Fruit fly (Drosophila melanogaster) whole organism, wandering third instar larva: Measurements from ENCODE around the gene CG16972.

Source experiments
- Abd-B ChIP-seq: fragments of >200 bp; optimal IDR thresholded peaks from 2 replicates; lab custom pipeline; 2017; ENCODE audit warnings: missing biosample characterization, missing genetic modification characterization
- CG9705 ChIP-seq: fragments of 200-800 bp; sonication (Bioruptor generic); optimal IDR thresholded peaks from 2 replicates; lab custom pipeline; 2018; ENCODE audit warnings: missing biosample characterization, mild to moderate bottlenecking, missing genetic modification characterization
- CrebA ChIP-seq: fragments of 200-800 bp; sonication (Bioruptor generic); optimal IDR thresholded peaks from 2 replicates; lab custom pipeline; 2016; ENCODE audit warnings: missing biosample characterization, mild to moderate bottlenecking, missing genetic modification characterization, borderline replicate concordance
- Dfd ChIP-seq: fragments of >200 bp; optimal IDR thresholded peaks from 2 replicates; lab custom pipeline; 2017; ENCODE audit warnings: missing biosample characterization, missing genetic modification characterization
- Dif ChIP-seq: fragments of 200-275, 200-300 bp; sonication (Bioruptor generic); optimal IDR thresholded peaks from 2 replicates; lab custom pipeline; 2018; ENCODE audit warnings: missing biosample characterization, missing genetic modification characterization; ENCODE audit not compliant: partially characterized antibody
- GATAd ChIP-seq: sonication (Bioruptor generic); optimal IDR thresholded peaks from 2 replicates; lab custom pipeline; 2016; ENCODE audit warnings: missing biosample characterization, missing genetic modification characterization
- HLH106 ChIP-seq: fragments of 200-800 bp; optimal IDR thresholded peaks from 3 replicates; lab custom pipeline; 2019; ENCODE audit warnings: missing biosample characterization, mild to moderate bottlenecking, missing genetic modification characterization, moderate library complexity
- Hnf4 ChIP-seq: fragments of 200-800 bp; sonication (Bioruptor generic); optimal IDR thresholded peaks from 2 replicates; lab custom pipeline; 2016; ENCODE audit warnings: missing biosample characterization, mild to moderate bottlenecking, missing genetic modification characterization
- Hr83 ChIP-seq: fragments of 200-300 bp; sonication (Bioruptor generic); optimal IDR thresholded peaks from 2 replicates; lab custom pipeline; 2016; ENCODE audit warnings: missing biosample characterization, mild to moderate bottlenecking, missing genetic modification characterization, moderate library complexity; ENCODE audit not compliant: poor library complexity, severe bottlenecking
- Jra ChIP-seq: sonication (Bioruptor generic); optimal IDR thresholded peaks from 2 replicates; lab custom pipeline; 2016; ENCODE audit warnings: missing biosample characterization, missing genetic modification characterization
- Mio ChIP-seq: sonication (Bioruptor generic); optimal IDR thresholded peaks from 2 replicates; lab custom pipeline; 2016; ENCODE audit warnings: missing biosample characterization, missing genetic modification characterization
- N ChIP-seq: fragments of >200 bp; optimal IDR thresholded peaks from 2 replicates; lab custom pipeline; 2018; ENCODE audit warnings: missing biosample characterization, missing external identifiers, missing genetic modification characterization
- OdsH ChIP-seq: fragments of 200-800 bp; sonication (Bioruptor generic); optimal IDR thresholded peaks from 2 replicates; lab custom pipeline; 2016; ENCODE audit warnings: missing biosample characterization, mild to moderate bottlenecking, missing genetic modification characterization
- Rel ChIP-seq, 2 experiments: fragments of 200-800 bp; sonication (Bioruptor generic) in 1 of 2; optimal IDR thresholded peaks; 2 replicates in 1 of 2; 3 replicates in 1 of 2; lab custom pipeline; 2016 to 2019; ENCODE audit warnings: mild to moderate bottlenecking in 2 of 2, missing biosample characterization in 2 of 2, missing genetic modification characterization in 2 of 2, moderate library complexity in 1 of 2
- Sp1 ChIP-seq: fragments of 200-800 bp; sonication (Bioruptor generic); optimal IDR thresholded peaks from 3 replicates; lab custom pipeline; 2019; ENCODE audit warnings: missing biosample characterization, mild to moderate bottlenecking, missing genetic modification characterization, moderate library complexity
- Vsx2 ChIP-seq: fragments of 200-300, 225-300 bp; sonication (Bioruptor generic); optimal IDR thresholded peaks from 2 replicates; lab custom pipeline; 2018; ENCODE audit warnings: missing biosample characterization, missing genetic modification characterization; ENCODE audit not compliant: partially characterized antibody
- br ChIP-seq: fragments of 200-800 bp; sonication (Bioruptor generic); optimal IDR thresholded peaks from 2 replicates; lab custom pipeline; 2016; ENCODE audit warnings: missing biosample characterization, missing genetic modification characterization
- brk ChIP-seq: fragments of 200-800 bp; sonication (Bioruptor generic); optimal IDR thresholded peaks from 2 replicates; lab custom pipeline; 2016; ENCODE audit warnings: missing biosample characterization, mild to moderate bottlenecking, missing genetic modification characterization
- dl ChIP-seq, 2 experiments: fragments of 175-275, 200-275 bp in 1 of 2; fragments of 200-275 bp in 1 of 2; sonication (Bioruptor generic); optimal IDR thresholded peaks; lab custom pipeline; 2018; ENCODE audit warnings: mild to moderate bottlenecking in 2 of 2, missing biosample characterization in 2 of 2, missing genetic modification characterization in 2 of 2, moderate library complexity in 2 of 2; ENCODE audit not compliant: partially characterized antibody in 2 of 2, insufficient read depth in 1 of 2
- dmrt93B ChIP-seq: fragments of 200-800 bp; sonication (Bioruptor generic); optimal IDR thresholded peaks from 2 replicates; lab custom pipeline; 2018; ENCODE audit warnings: missing biosample characterization, mild to moderate bottlenecking, missing genetic modification characterization
- dsf ChIP-seq: sonication (Bioruptor generic); optimal IDR thresholded peaks from 2 replicates; lab custom pipeline; 2016; ENCODE audit warnings: missing biosample characterization, missing genetic modification characterization, borderline replicate concordance
- ey ChIP-seq: fragments of 200-800 bp; sonication (Bioruptor generic); optimal IDR thresholded peaks from 2 replicates; lab custom pipeline; 2016; ENCODE audit warnings: missing biosample characterization, missing genetic modification characterization
- foxo ChIP-seq, 2 experiments: fragments of 200-800 bp; sonication (Bioruptor generic); optimal IDR thresholded peaks; 2 replicates in 1 of 2; 3 replicates in 1 of 2; lab custom pipeline; 2016 to 2017; ENCODE audit warnings: missing biosample characterization in 2 of 2, missing genetic modification characterization in 2 of 2
- fru ChIP-seq: fragments of 200-800 bp; sonication (Bioruptor generic); optimal IDR thresholded peaks from 3 replicates; lab custom pipeline; 2016; ENCODE audit warnings: missing biosample characterization, mild to moderate bottlenecking, missing genetic modification characterization
- h ChIP-seq: fragments of 200-800 bp; sonication (Bioruptor generic); optimal IDR thresholded peaks from 3 replicates; lab custom pipeline; 2016; ENCODE audit warnings: missing biosample characterization, mild to moderate bottlenecking, missing genetic modification characterization
- pan ChIP-seq: fragments of >200 bp; optimal IDR thresholded peaks from 2 replicates; lab custom pipeline; 2017
- psq ChIP-seq: fragments of 200-800 bp; sonication (Bioruptor generic); optimal IDR thresholded peaks from 3 replicates; lab custom pipeline; 2017; ENCODE audit warnings: missing biosample characterization, mild to moderate bottlenecking, missing genetic modification characterization, moderate library complexity
- rgr ChIP-seq: fragments of 200-800 bp; sonication (Bioruptor generic); optimal IDR thresholded peaks from 3 replicates; lab custom pipeline; 2016; ENCODE audit warnings: missing biosample characterization, mild to moderate bottlenecking, missing genetic modification characterization
- sage ChIP-seq: fragments of 200-800 bp; sonication (Bioruptor generic); optimal IDR thresholded peaks from 2 replicates; lab custom pipeline; 2016; ENCODE audit warnings: missing biosample characterization, mild to moderate bottlenecking, missing genetic modification characterization
- sv ChIP-seq: fragments of 200-800 bp; sonication (Bioruptor generic); optimal IDR thresholded peaks from 3 replicates; lab custom pipeline; 2016; ENCODE audit warnings: missing biosample characterization, missing genetic modification characterization
- tai ChIP-seq: sonication (Bioruptor generic); optimal IDR thresholded peaks from 2 replicates; lab custom pipeline; 2016; ENCODE audit warnings: missing biosample characterization, missing genetic modification characterization
- usp ChIP-seq: fragments of >200 bp; optimal IDR thresholded peaks from 2 replicates; lab custom pipeline; 2017; ENCODE audit warnings: missing biosample characterization, missing genetic modification characterization
- woc ChIP-seq: sonication (Bioruptor generic); optimal IDR thresholded peaks from 2 replicates; lab custom pipeline; 2016; ENCODE audit warnings: missing biosample characterization, mild to moderate bottlenecking, missing genetic modification characterization

CG16972 gene

DNA sequence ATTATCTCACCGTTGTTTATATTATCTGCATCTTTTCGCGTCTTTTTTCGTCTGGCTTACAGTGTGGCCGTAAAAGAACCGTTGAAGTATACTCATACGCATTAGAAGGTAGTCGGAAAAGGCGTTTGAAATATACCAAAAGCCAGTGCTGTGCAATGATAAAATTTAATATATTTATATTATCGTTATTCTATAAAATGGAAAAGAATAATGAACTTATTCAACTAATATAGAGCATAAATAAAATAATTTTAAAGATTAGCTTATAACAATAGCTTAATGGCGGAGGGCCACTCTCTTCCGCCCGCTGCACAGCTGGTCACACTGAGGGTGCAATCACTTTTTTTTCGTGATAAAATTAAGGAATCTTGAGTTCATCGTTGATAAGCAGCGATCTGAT, 11.2 kb downstream of the CG16972 start, which contains the start of the genes CG16974 and Edem2:
TSS of gene CG16974 (minus strand) at position 86 of the 400 bp plus-strand sequence.
TSS of gene Edem2 (plus strand) at position 308 of the 400 bp plus-strand sequence.
- TF ChIP-seq CrebA, result no peak
- no peak for TF ChIP-seq rgr
- peak in 1 of 2 experiments; percentile 88 for TF ChIP-seq foxo (GFP tag; optimal IDR thresholded peaks at IDR 0.05; lab: Kevin White, UChicago)
- no peak for TF ChIP-seq dsf (GFP tag; lab: Kevin White, UChicago)
- peak; percentile 49 for TF ChIP-seq Hr83 (GFP tag; lab: Kevin White, UChicago)
- TF ChIP-seq Rel (GFP tag; optimal IDR thresholded peaks at IDR 0.05; lab: Kevin White, UChicago), result no peak
- peak; percentile 72 for TF ChIP-seq Rel (tag; optimal IDR thresholded peaks at IDR 0.05; lab: Kevin White, UChicago)
- TF ChIP-seq brk (GFP tag; lab: Kevin White, UChicago), result no peak
- peak; percentile 58 for TF ChIP-seq CG9705 (GFP tag; lab: Kevin White, UChicago)
- peak; percentile 63 for TF ChIP-seq ey
- TF ChIP-seq psq (GFP tag; lab: Kevin White, UChicago), result peak; percentile 76
- peak; percentile 63 for TF ChIP-seq sv (GFP tag; lab: Kevin White, UChicago)
- peak; percentile 41 for TF ChIP-seq GATAd (GFP tag; lab: Kevin White, UChicago)
- TF ChIP-seq, all 38 proteins: peak for 8

DNA sequence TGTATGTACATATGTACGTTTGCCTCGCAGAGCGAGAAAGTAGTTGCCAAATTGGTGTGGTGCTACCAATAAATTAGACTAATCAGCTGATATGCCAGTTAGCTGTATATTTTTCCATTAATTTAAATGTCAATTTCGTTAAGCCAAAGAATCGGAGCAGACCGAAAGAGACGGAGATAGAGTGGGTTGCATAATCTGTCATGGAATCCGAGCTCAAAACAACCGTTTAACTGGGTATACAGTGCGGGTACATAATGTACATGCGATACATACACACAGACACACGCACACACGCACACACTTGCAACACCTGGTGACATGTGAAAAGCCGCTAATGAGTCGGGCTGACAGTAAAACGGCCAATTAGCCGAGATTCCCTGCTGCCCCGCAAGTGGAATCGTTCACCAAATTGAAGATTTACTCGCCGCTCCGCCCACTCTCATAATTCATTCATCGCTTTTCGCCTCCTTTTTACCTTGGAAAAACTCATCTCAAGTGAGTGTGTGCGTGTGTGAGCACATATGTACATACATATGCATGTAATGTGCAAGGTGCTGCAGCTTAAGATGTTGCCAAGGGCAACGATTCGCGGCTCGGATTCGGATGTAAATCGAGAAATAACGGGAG, 11.9 kb downstream of the CG16972 start:
- no peak for TF ChIP-seq OdsH (GFP tag; lab: Kevin White, UChicago)
- no peak for TF ChIP-seq sage (GFP tag; lab: Kevin White, UChicago)
- TF ChIP-seq Dfd (GFP tag; lab: Kevin White, UChicago), result no peak
- TF ChIP-seq Abd-B, result no peak
- TF ChIP-seq dmrt93B, result no peak
- TF ChIP-seq psq (GFP tag; lab: Kevin White, UChicago), result no peak
- no peak for TF ChIP-seq foxo (GFP tag; optimal IDR thresholded peaks at IDR 0.05; lab: Kevin White, UChicago)
- TF ChIP-seq N (GFP tag; lab: Kevin White, UChicago), result no peak
- no peak for TF ChIP-seq Jra (GFP tag; lab: Kevin White, UChicago)
- TF ChIP-seq Dif (GFP tag; lab: Kevin White, UChicago), result no peak
- TF ChIP-seq Hr83 (GFP tag; lab: Kevin White, UChicago), result no peak
- TF ChIP-seq pan, result no peak
- no peak for TF ChIP-seq Rel (GFP tag; optimal IDR thresholded peaks at IDR 0.05; lab: Kevin White, UChicago)
- TF ChIP-seq Rel (tag; optimal IDR thresholded peaks at IDR 0.05; lab: Kevin White, UChicago), result no peak
- TF ChIP-seq brk (GFP tag; lab: Kevin White, UChicago), result no peak
- TF ChIP-seq sv (GFP tag; lab: Kevin White, UChicago), result no peak
- no peak for TF ChIP-seq tai (GFP tag; lab: Kevin White, UChicago)
- TF ChIP-seq h (GFP tag; lab: Kevin White, UChicago), result no peak
- no peak for TF ChIP-seq Sp1
- TF ChIP-seq Mio, result no peak
- TF ChIP-seq dl (GFP tag; optimal IDR thresholded peaks at IDR 0.05; lab: Kevin White, UChicago; ENCODE audit: insufficient read depth in 1 of 2, partially characterized antibody in 2 of 2), result no peak

DNA sequence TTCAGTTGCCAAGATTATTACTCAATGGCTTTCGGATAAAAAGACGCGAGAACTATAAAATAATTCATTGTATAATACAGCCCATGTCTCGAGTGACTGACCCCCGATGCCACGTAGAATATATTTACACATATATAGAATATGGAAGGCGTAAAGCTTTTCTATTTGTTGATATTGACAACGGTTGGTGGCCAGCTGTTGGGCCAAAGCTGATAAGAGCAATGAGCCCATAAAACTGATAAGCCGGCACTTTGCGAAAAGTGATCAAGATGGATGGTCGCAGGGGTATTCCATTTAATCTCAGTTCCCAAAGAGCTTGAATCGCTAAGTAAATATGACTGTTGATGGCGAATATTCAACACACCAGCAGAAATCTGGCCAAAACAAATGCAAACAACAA, 12.6 kb downstream of the CG16972 start:
- TF ChIP-seq foxo (GFP tag; optimal IDR thresholded peaks at IDR 0.05; lab: Kevin White, UChicago), result peak in 1 of 2 experiments; percentile 12
- TF ChIP-seq h (GFP tag; lab: Kevin White, UChicago), result peak; percentile 43
- TF ChIP-seq dl (GFP tag; optimal IDR thresholded peaks at IDR 0.05; lab: Kevin White, UChicago; ENCODE audit: insufficient read depth in 1 of 2, partially characterized antibody in 2 of 2), result no peak
- no peak for TF ChIP-seq woc (GFP tag; lab: Kevin White, UChicago)
- TF ChIP-seq fru (GFP tag; lab: Kevin White, UChicago), result peak; percentile 56
- TF ChIP-seq br (GFP tag; lab: Kevin White, UChicago), result peak; percentile 11
- TF ChIP-seq pan, result no peak
- TF ChIP-seq Sp1, result peak; percentile 49
- peak; percentile 1 for TF ChIP-seq rgr
- TF ChIP-seq Rel (GFP tag; optimal IDR thresholded peaks at IDR 0.05; lab: Kevin White, UChicago), result no peak
- peak; percentile 85 for TF ChIP-seq Rel (tag; optimal IDR thresholded peaks at IDR 0.05; lab: Kevin White, UChicago)
- no peak for TF ChIP-seq Abd-B

DNA sequence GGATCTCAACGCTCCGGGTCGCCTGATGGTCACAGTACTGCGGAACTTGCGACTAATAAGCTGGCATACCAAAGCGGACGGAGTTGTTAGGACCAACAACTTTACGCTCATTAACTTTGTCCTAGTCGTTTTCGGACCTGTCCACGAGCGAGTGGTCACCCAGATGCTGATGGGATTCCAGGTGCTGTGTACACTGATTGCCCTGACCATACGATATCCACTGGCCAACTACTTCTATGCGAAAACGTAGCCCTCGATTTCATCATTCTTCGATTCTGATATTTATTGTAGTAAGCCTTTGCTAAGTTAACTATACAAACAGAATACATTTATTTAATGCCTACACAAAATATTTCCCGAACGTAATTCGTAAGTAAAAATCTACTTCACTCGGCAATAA, 19.9 kb downstream of the CG16972 start, which contains the start of gene Rsph1:
TSS of gene Rsph1 (plus strand) at position 301 of the 400 bp plus-strand sequence.
- TF ChIP-seq OdsH (GFP tag; lab: Kevin White, UChicago) (no peak), dsf (GFP tag; lab: Kevin White, UChicago) (no peak), usp (no peak), Hnf4 (GFP tag; lab: Kevin White, UChicago) (no peak), Vsx2 (GFP tag; lab: Kevin White, UChicago) (no peak), h (GFP tag; lab: Kevin White, UChicago) (no peak), CrebA (no peak), tai (GFP tag; lab: Kevin White, UChicago) (no peak), HLH106 (tag; lab: Kevin White, UChicago) (no peak), dl (GFP tag; optimal IDR thresholded peaks at IDR 0.05; lab: Kevin White, UChicago; ENCODE audit: insufficient read depth in 1 of 2, partially characterized antibody in 2 of 2) (no peak)
